Worm (Caenorhabditis elegans): ENCODE results near the gene C27F2.4.

Gene C27F2.4

ce11 chrIII:4962393-4962792, 2.3 kb upstream of the C27F2.4 start, which contains the start of gene vps-22:
Gene vps-22 (minus strand): TSS chrIII:4962493.
- TF ChIP-seq tra-4 (tag; optimal IDR thresholded peaks at IDR 0.05) (no peak), flt-1 (GFP tag; IDR thresholded peaks at IDR 0.05) (no peak), ets-7 (tag; optimal IDR thresholded peaks at IDR 0.05) (no peak), ceh-36 (tag; optimal IDR thresholded peaks at IDR 0.05) (no peak), hnd-1 (tag; optimal IDR thresholded peaks at IDR 0.05) (no peak), scrt-1 (GFP tag; IDR thresholded peaks at IDR 0.05) (no peak), sea-1 (GFP tag; conservative IDR thresholded peaks at IDR 0.05) (no peak), tbx-37 (GFP tag; conservative IDR thresholded peaks at IDR 0.05) (no peak), ceh-13 (GFP tag; optimal IDR thresholded peaks at IDR 0.05) (no peak), ama-1 (optimal IDR thresholded peaks at IDR 0.05) (no peak)

ce11 chrIII:4961281-4961680, 1.2 kb upstream of the C27F2.4 start:
- TF ChIP-seq F13C5.2 (tag; optimal IDR thresholded peaks at IDR 0.05) (no peak), ceh-13 (GFP tag; optimal IDR thresholded peaks at IDR 0.05) (no peak), aly-1 (tag; optimal IDR thresholded peaks at IDR 0.05) (no peak), flt-1 (GFP tag; IDR thresholded peaks at IDR 0.05) (no peak), hmg-4 (GFP tag; optimal IDR thresholded peaks at IDR 0.05) (no peak), ets-7 (tag; optimal IDR thresholded peaks at IDR 0.05) (no peak), pes-1 (GFP tag; IDR thresholded peaks at IDR 0.05) (no peak), B0310.2 (tag; optimal IDR thresholded peaks at IDR 0.05) (no peak), hmbx-1 (tag; optimal IDR thresholded peaks at IDR 0.05) (no peak), tbx-11 (GFP tag; IDR thresholded peaks at IDR 0.05) (no peak), hnd-1 (tag; optimal IDR thresholded peaks at IDR 0.05) (no peak), ceh-36 (tag; optimal IDR thresholded peaks at IDR 0.05) (no peak), tbx-37 (GFP tag; conservative IDR thresholded peaks at IDR 0.05) (no peak), tra-4 (tag; optimal IDR thresholded peaks at IDR 0.05) (no peak), ama-1 (optimal IDR thresholded peaks at IDR 0.05) (no peak), scrt-1 (GFP tag; IDR thresholded peaks at IDR 0.05) (no peak), sea-1 (GFP tag; conservative IDR thresholded peaks at IDR 0.05) (no peak)

ce11 chrIII:4956566-4956965, 3.5 kb downstream of the C27F2.4 start, which contains the start of gene C26E6.1:
Gene C26E6.1 (plus strand): TSS chrIII:4956866.
- TF ChIP-seq hmg-4 (GFP tag; optimal IDR thresholded peaks at IDR 0.05), result no peak
- TF ChIP-seq ets-7 (tag; optimal IDR thresholded peaks at IDR 0.05), result no peak
- TF ChIP-seq F13C5.2 (tag; optimal IDR thresholded peaks at IDR 0.05), result no peak
- no peak for TF ChIP-seq ama-1 (optimal IDR thresholded peaks at IDR 0.05)
- no peak for TF ChIP-seq tbx-11 (GFP tag; IDR thresholded peaks at IDR 0.05)
- TF ChIP-seq sea-1 (GFP tag; conservative IDR thresholded peaks at IDR 0.05), result no peak
- no peak for TF ChIP-seq hnd-1 (tag; optimal IDR thresholded peaks at IDR 0.05)
- no peak for TF ChIP-seq scrt-1 (GFP tag; IDR thresholded peaks at IDR 0.05)
- TF ChIP-seq ceh-13 (GFP tag; optimal IDR thresholded peaks at IDR 0.05), result no peak
- TF ChIP-seq flt-1 (GFP tag; IDR thresholded peaks at IDR 0.05), result no peak
- TF ChIP-seq B0310.2 (tag; optimal IDR thresholded peaks at IDR 0.05), result no peak
- TF ChIP-seq hmbx-1 (tag; optimal IDR thresholded peaks at IDR 0.05), result no peak
- TF ChIP-seq aly-1 (tag; optimal IDR thresholded peaks at IDR 0.05), result no peak
- TF ChIP-seq tra-4 (tag; optimal IDR thresholded peaks at IDR 0.05), result no peak
- no peak for TF ChIP-seq ceh-36 (tag; optimal IDR thresholded peaks at IDR 0.05)
- no peak for TF ChIP-seq pes-1 (GFP tag; IDR thresholded peaks at IDR 0.05)
- TF ChIP-seq tbx-37 (GFP tag; conservative IDR thresholded peaks at IDR 0.05), result no peak

ce11 chrIII:4952970-4953369, 7.1 kb downstream of the C27F2.4 start:
- TF ChIP-seq tbx-11 (GFP tag; IDR thresholded peaks at IDR 0.05), result no peak
- no peak for TF ChIP-seq pes-1 (GFP tag; IDR thresholded peaks at IDR 0.05)

- TF ChIP-seq B0310.2 (tag; optimal IDR thresholded peaks at IDR 0.05) (no peak), ceh-36 (tag; optimal IDR thresholded peaks at IDR 0.05) (no peak), hnd-1 (tag; optimal IDR thresholded peaks at IDR 0.05) (no peak), tbx-11 (GFP tag; IDR thresholded peaks at IDR 0.05) (no peak), tbx-37 (GFP tag; conservative IDR thresholded peaks at IDR 0.05) (no peak), sea-1 (GFP tag; conservative IDR thresholded peaks at IDR 0.05) (no peak), ama-1 (optimal IDR thresholded peaks at IDR 0.05) (no peak)
Observed at ce11 chrIII:4951824-4952223, 8.3 kb downstream of the C27F2.4 start, which contains the start of gene flh-2. Gene flh-2 (plus strand): TSS chrIII:4952124.

- no peak for TF ChIP-seq hmg-4 (GFP tag; optimal IDR thresholded peaks at IDR 0.05)
Observed at ce11 chrIII:4951210-4951609, 8.9 kb downstream of the C27F2.4 start.

ce11 chrIII:4950345-4950744, 9.8 kb downstream of the C27F2.4 start:
- TF ChIP-seq aly-1 (tag; optimal IDR thresholded peaks at IDR 0.05) (no peak), tra-4 (tag; optimal IDR thresholded peaks at IDR 0.05) (no peak), hmg-4 (GFP tag; optimal IDR thresholded peaks at IDR 0.05) (no peak), flt-1 (GFP tag; IDR thresholded peaks at IDR 0.05) (no peak), B0310.2 (tag; optimal IDR thresholded peaks at IDR 0.05) (no peak), sea-1 (GFP tag; conservative IDR thresholded peaks at IDR 0.05) (no peak), ets-7 (tag; optimal IDR thresholded peaks at IDR 0.05) (no peak), tbx-11 (GFP tag; IDR thresholded peaks at IDR 0.05) (no peak), pes-1 (GFP tag; IDR thresholded peaks at IDR 0.05) (no peak), ceh-36 (tag; optimal IDR thresholded peaks at IDR 0.05) (no peak), hnd-1 (tag; optimal IDR thresholded peaks at IDR 0.05) (no peak), ceh-13 (GFP tag; optimal IDR thresholded peaks at IDR 0.05) (no peak), ama-1 (optimal IDR thresholded peaks at IDR 0.05) (no peak), scrt-1 (GFP tag; IDR thresholded peaks at IDR 0.05) (no peak), F13C5.2 (tag; optimal IDR thresholded peaks at IDR 0.05) (no peak), hmbx-1 (tag; optimal IDR thresholded peaks at IDR 0.05) (no peak)

- TF ChIP-seq flt-1 (GFP tag; IDR thresholded peaks at IDR 0.05), result 0 out of 2 replicates have a peak, but pooled peaks have one; percentile 6
- TF ChIP-seq B0310.2 (tag; optimal IDR thresholded peaks at IDR 0.05), result peak; percentile 21
- TF ChIP-seq F13C5.2 (tag; optimal IDR thresholded peaks at IDR 0.05), result peak; percentile 28
- no peak for TF ChIP-seq ceh-13 (GFP tag; optimal IDR thresholded peaks at IDR 0.05)
- 0 out of 2 replicates have a peak, but pooled peaks have one; percentile 25 for TF ChIP-seq sea-1 (GFP tag; conservative IDR thresholded peaks at IDR 0.05)
- TF ChIP-seq hmg-4 (GFP tag; optimal IDR thresholded peaks at IDR 0.05), result peak; percentile 71
- peak; percentile 57 for TF ChIP-seq aly-1 (tag; optimal IDR thresholded peaks at IDR 0.05)
- TF ChIP-seq ceh-36 (tag; optimal IDR thresholded peaks at IDR 0.05), result no peak
Observed at ce11 chrIII:4948631-4949030, 11.5 kb downstream of the C27F2.4 start.
